Worm (Caenorhabditis elegans) whole organism, mixed stage, embryonic: ENCODE measurements around the gene Y53C12A.7.
A peak's percentile ranks its signal among the peaks of the same experiment; 100 is the strongest.

ENCODE experiments used
- M03D4.4 ChIP-seq: sonication (generic microtip); optimal IDR thresholded peaks from 2 replicates; lab custom pipeline; 2017; ENCODE audit warnings: mild to moderate bottlenecking, missing genetic modification characterization, missing compliant biosample characterization
- bed-3 ChIP-seq: fragments of 200-800 bp; sonication (Bioruptor generic); optimal IDR thresholded peaks from 3 replicates; lab custom pipeline; 2018; ENCODE audit warnings: mild to moderate bottlenecking, missing genetic modification characterization, moderate library complexity, missing compliant biosample characterization
- blmp-1 ChIP-seq: fragments of 150-350 bp; optimal IDR thresholded peaks from 2 replicates; lab custom pipeline; 2014; ENCODE audit warnings: missing biosample characterization, missing genetic modification characterization
- ceh-39 ChIP-seq: fragments of 150-350 bp; optimal IDR thresholded peaks from 2 replicates; lab custom pipeline; 2014; ENCODE audit warnings: missing biosample characterization, missing genetic modification characterization
- ceh-43 ChIP-seq: fragments of 200-800 bp; sonication (Bioruptor generic); optimal IDR thresholded peaks from 2 replicates; lab custom pipeline; 2018; ENCODE audit warnings: mild to moderate bottlenecking, missing genetic modification characterization, moderate library complexity, missing compliant biosample characterization
- ceh-83 ChIP-seq: fragments of 200-800 bp; sonication (Bioruptor generic); optimal IDR thresholded peaks from 2 replicates; lab custom pipeline; 2018; ENCODE audit warnings: mild to moderate bottlenecking, missing genetic modification characterization, missing compliant biosample characterization
- cnd-1 ChIP-seq: fragments of 200-800 bp; sonication (Bioruptor generic); optimal IDR thresholded peaks from 2 replicates; lab custom pipeline; 2018; ENCODE audit warnings: mild to moderate bottlenecking, missing genetic modification characterization, missing compliant biosample characterization
- drap-1 ChIP-seq: fragments of 200-800 bp; sonication (Bioruptor generic); optimal IDR thresholded peaks from 3 replicates; lab custom pipeline; 2018; ENCODE audit warnings: mild to moderate bottlenecking, missing genetic modification characterization, missing compliant biosample characterization
- elt-1 ChIP-seq: sonication (generic microtip); optimal IDR thresholded peaks from 2 replicates; lab custom pipeline; 2017; ENCODE audit warnings: missing genetic modification characterization, mild to moderate bottlenecking, missing compliant biosample characterization, antibody characterized with exemption, moderate library complexity, borderline replicate concordance; ENCODE audit not compliant: insufficient read depth
- flh-1 ChIP-seq: fragments of 200-800 bp; sonication (Bioruptor generic); optimal IDR thresholded peaks from 2 replicates; lab custom pipeline; 2018; ENCODE audit warnings: mild to moderate bottlenecking, missing genetic modification characterization, moderate library complexity, missing compliant biosample characterization
- ham-2 ChIP-seq: fragments of 200-800 bp; sonication (Bioruptor generic); optimal IDR thresholded peaks from 2 replicates; lab custom pipeline; 2018; ENCODE audit warnings: mild to moderate bottlenecking, missing genetic modification characterization, missing compliant biosample characterization
- hlh-1 ChIP-seq: fragments of 150-350 bp; optimal IDR thresholded peaks from 2 replicates; lab custom pipeline; 2014; ENCODE audit warnings: missing biosample characterization, missing genetic modification reagents, missing genetic modification characterization
- lin-13 ChIP-seq: fragments of 150-350 bp; optimal IDR thresholded peaks from 2 replicates; lab custom pipeline; 2014; ENCODE audit warnings: missing biosample characterization, missing genetic modification characterization
- lin-32 ChIP-seq: fragments of 200-800 bp; sonication (Bioruptor generic); optimal IDR thresholded peaks from 2 replicates; lab custom pipeline; 2018; ENCODE audit warnings: mild to moderate bottlenecking, missing genetic modification characterization, missing compliant biosample characterization
- mab-5 ChIP-seq: fragments of 150-350 bp; optimal IDR thresholded peaks from 2 replicates; lab custom pipeline; 2014; ENCODE audit warnings: missing biosample characterization, missing genetic modification characterization
- mls-2 ChIP-seq: sonication (generic microtip); optimal IDR thresholded peaks from 2 replicates; lab custom pipeline; 2016; ENCODE audit warnings: mild to moderate bottlenecking, missing genetic modification characterization, moderate library complexity, missing compliant biosample characterization
- nhr-12 ChIP-seq: fragments of 150-350 bp; optimal IDR thresholded peaks from 2 replicates; lab custom pipeline; 2014; ENCODE audit warnings: missing biosample characterization, missing genetic modification characterization
- nhr-2 ChIP-seq: fragments of 150-350 bp; optimal IDR thresholded peaks from 2 replicates; lab custom pipeline; 2014; ENCODE audit warnings: missing biosample characterization, missing genetic modification characterization
- nhr-237 ChIP-seq: fragments of 150-350 bp; optimal IDR thresholded peaks from 2 replicates; lab custom pipeline; 2014; ENCODE audit warnings: missing biosample characterization, missing genetic modification characterization
- nhr-28 ChIP-seq: fragments of 150-350 bp; optimal IDR thresholded peaks from 2 replicates; lab custom pipeline; 2014; ENCODE audit warnings: missing biosample characterization, missing genetic modification characterization
- nhr-76 ChIP-seq: sonication (generic microtip); optimal IDR thresholded peaks from 2 replicates; lab custom pipeline; 2017; ENCODE audit warnings: missing biosample characterization, missing genetic modification characterization
- pha-4 ChIP-seq: fragments of 150-350 bp; optimal IDR thresholded peaks from 2 replicates; lab custom pipeline; 2018; ENCODE audit warnings: missing biosample characterization, missing genetic modification reagents, missing genetic modification characterization
- sem-2 ChIP-seq: fragments of 200-800 bp; sonication (Bioruptor generic); optimal IDR thresholded peaks from 2 replicates; lab custom pipeline; 2018; ENCODE audit warnings: mild to moderate bottlenecking, missing genetic modification characterization, missing compliant biosample characterization
- snpc-4 ChIP-seq: fragments of 150-350 bp; optimal IDR thresholded peaks from 2 replicates; lab custom pipeline; 2014; ENCODE audit warnings: missing biosample characterization, missing genetic modification characterization
- sptf-1 ChIP-seq: sonication (generic microtip); optimal IDR thresholded peaks from 2 replicates; lab custom pipeline; 2017; ENCODE audit warnings: mild to moderate bottlenecking, missing genetic modification characterization, moderate library complexity, missing compliant biosample characterization
- tbx-8 ChIP-seq: fragments of 200-800 bp; sonication (Bioruptor generic); optimal IDR thresholded peaks from 2 replicates; lab custom pipeline; 2018; ENCODE audit warnings: mild to moderate bottlenecking, missing genetic modification characterization, moderate library complexity, missing compliant biosample characterization
- unc-120 ChIP-seq: sonication (generic microtip); optimal IDR thresholded peaks from 2 replicates; lab custom pipeline; 2017; ENCODE audit warnings: missing genetic modification characterization, missing compliant biosample characterization; ENCODE audit not compliant: poor library complexity, severe bottlenecking
- unc-39 ChIP-seq: fragments of 150-350 bp; optimal IDR thresholded peaks from 2 replicates; lab custom pipeline; 2014; ENCODE audit warnings: missing biosample characterization, missing genetic modification characterization
- unc-62 ChIP-seq: fragments of 150-350 bp; optimal IDR thresholded peaks from 2 replicates; lab custom pipeline; 2014; ENCODE audit warnings: missing biosample characterization, missing genetic modification reagents, missing genetic modification characterization
- zip-8 ChIP-seq: fragments of 150-350 bp; optimal IDR thresholded peaks from 2 replicates; lab custom pipeline; 2014; ENCODE audit warnings: missing biosample characterization, missing genetic modification characterization

The Y53C12A.7 gene

ce11 chrII:9700363-9700762 is at the start of gene Y53C12A.7, which contains the start of gene Y53C12A.8:
TSS of gene Y53C12A.7 (plus strand) at chrII:9700543.
TSS of gene Y53C12A.8 (minus strand) at chrII:9700463.
- TF ChIP-seq ham-2 (GFP tag; lab: Kevin White, UChicago), result no peak
- no peak for TF ChIP-seq nhr-12 (tag; lab: Kevin White, UChicago)
- no peak for TF ChIP-seq nhr-76 (tag; lab: Kevin White, UChicago)
- TF ChIP-seq ceh-83 (GFP tag; lab: Kevin White, UChicago), result no peak
- TF ChIP-seq nhr-2 (tag; lab: Kevin White, UChicago), result no peak
- TF ChIP-seq snpc-4, result no peak
- no peak for TF ChIP-seq bed-3 (GFP tag; lab: Kevin White, UChicago)
- no peak for TF ChIP-seq unc-62 (GFP tag; lab: Kevin White, UChicago)
- no peak for TF ChIP-seq lin-13 (tag; lab: Kevin White, UChicago)
- TF ChIP-seq drap-1 (GFP tag; lab: Kevin White, UChicago), result no peak
- TF ChIP-seq lin-32 (GFP tag; lab: Kevin White, UChicago), result no peak
- TF ChIP-seq ceh-43 (GFP tag; lab: Kevin White, UChicago), result no peak
- TF ChIP-seq tbx-8, result no peak
- TF ChIP-seq zip-8 (tag; lab: Kevin White, UChicago), result no peak
- TF ChIP-seq elt-1 (tag; lab: Kevin White, UChicago), result no peak

ce11 chrII:9651700-9652099 is 48.6 kb upstream of the Y53C12A.7 start, which contains the start of gene ZK1307.4:
TSS of gene ZK1307.4 (minus strand) at chrII:9651800.
- TF ChIP-seq nhr-237 (tag; lab: Kevin White, UChicago) (no peak), M03D4.4 (no peak), elt-1 (tag; lab: Kevin White, UChicago) (no peak), nhr-76 (tag; lab: Kevin White, UChicago) (no peak), zip-8 (tag; lab: Kevin White, UChicago) (no peak), hlh-1 (tag; lab: Kevin White, UChicago) (no peak), ceh-43 (GFP tag; lab: Kevin White, UChicago) (no peak), drap-1 (GFP tag; lab: Kevin White, UChicago) (no peak), unc-39 (tag; lab: Kevin White, UChicago) (no peak), pha-4 (tag; lab: Kevin White, UChicago) (no peak)

DNA sequence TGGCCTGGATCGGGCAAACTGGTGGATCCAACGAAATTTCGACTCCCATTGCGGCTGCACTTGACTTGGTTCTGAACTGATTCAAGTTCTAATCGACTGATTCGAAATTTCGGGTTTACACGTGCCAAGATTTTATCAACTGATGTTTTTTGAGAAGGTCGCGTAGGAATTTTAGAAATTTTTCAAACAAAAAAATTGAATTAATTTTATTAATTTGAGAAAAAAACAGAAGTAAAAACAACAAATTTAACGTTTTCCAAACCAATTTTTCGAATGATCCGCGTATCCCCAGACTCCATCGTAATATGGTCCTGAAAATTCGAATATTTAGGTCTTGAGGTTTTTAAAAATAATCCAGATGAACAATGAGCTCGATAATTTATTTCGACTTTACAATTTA is 47.4 kb upstream of the Y53C12A.7 start, which contains the start of gene ZK1307.3:
ZK1307.3 (minus strand) TSS at position 101 of the 400 bp plus-strand sequence.
- no peak for TF ChIP-seq M03D4.4
- no peak for TF ChIP-seq elt-1 (tag; lab: Kevin White, UChicago)
- no peak for TF ChIP-seq mls-2 (tag; lab: Kevin White, UChicago)
- no peak for TF ChIP-seq lin-13 (tag; lab: Kevin White, UChicago)
- TF ChIP-seq bed-3 (GFP tag; lab: Kevin White, UChicago), result no peak
- no peak for TF ChIP-seq nhr-237 (tag; lab: Kevin White, UChicago)
- TF ChIP-seq ceh-39 (tag; lab: Kevin White, UChicago), result no peak
- TF ChIP-seq cnd-1 (tag; lab: Kevin White, UChicago), result no peak
- TF ChIP-seq ceh-43 (GFP tag; lab: Kevin White, UChicago), result no peak
- TF ChIP-seq unc-120, result no peak
- no peak for TF ChIP-seq sem-2 (GFP tag; lab: Kevin White, UChicago)

DNA sequence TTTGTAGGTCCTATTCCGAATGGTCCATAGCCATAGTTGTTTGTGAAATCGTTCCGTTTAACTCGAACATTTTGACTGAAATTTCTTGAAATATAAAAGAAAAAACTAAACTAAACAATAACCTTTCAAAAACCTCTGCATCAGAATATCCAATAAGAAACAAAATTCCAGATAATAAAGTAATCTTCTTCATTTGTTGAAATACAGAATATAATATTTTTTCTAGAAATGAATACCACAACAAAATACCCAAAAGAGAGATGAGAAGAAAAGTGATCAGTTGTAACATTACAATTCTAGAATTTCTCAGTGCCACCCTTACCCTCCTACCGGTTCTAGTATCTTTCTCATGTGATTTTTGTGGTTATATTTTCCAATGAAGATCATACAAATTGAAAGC is 46.7 kb upstream of the Y53C12A.7 start, which contains the start of gene ZK1307.2:
ZK1307.2 (minus strand) TSS at position 274 of the 400 bp plus-strand sequence.
- TF ChIP-seq ceh-43 (GFP tag; lab: Kevin White, UChicago) (no peak), nhr-2 (tag; lab: Kevin White, UChicago) (no peak), tbx-8 (no peak), blmp-1 (no peak), nhr-12 (tag; lab: Kevin White, UChicago) (no peak), elt-1 (tag; lab: Kevin White, UChicago) (no peak), hlh-1 (tag; lab: Kevin White, UChicago) (no peak), sptf-1 (tag; lab: Kevin White, UChicago) (no peak)
- TF ChIP-seq, all 35 proteins: peak for 0

ce11 chrII:9655530-9656139 is 44.7 kb upstream of the Y53C12A.7 start, which contains the start of gene ZK1307.1:
TSS of gene ZK1307.1 (minus strand) at chrII:9655580.
- TF ChIP-seq lin-32 (GFP tag; lab: Kevin White, UChicago) (no peak), flh-1 (GFP tag; lab: Kevin White, UChicago) (no peak), drap-1 (GFP tag; lab: Kevin White, UChicago) (no peak), nhr-76 (tag; lab: Kevin White, UChicago) (no peak), pha-4 (tag; lab: Kevin White, UChicago) (no peak), unc-39 (tag; lab: Kevin White, UChicago) (no peak), unc-62 (GFP tag; lab: Kevin White, UChicago) (peak; percentile 39), nhr-28 (tag; lab: Kevin White, UChicago) (no peak), mab-5 (tag; lab: Kevin White, UChicago) (no peak), nhr-237 (tag; lab: Kevin White, UChicago) (no peak), zip-8 (tag; lab: Kevin White, UChicago) (peak; percentile 69), blmp-1 (no peak), elt-1 (tag; lab: Kevin White, UChicago) (peak; percentile 12)
